Fruit fly (Drosophila melanogaster) whole organism, embryonic: ENCODE results near the gene Polr2I.

ENCODE experiments used
- Atf3 ChIP-seq: fragments of 200-800 bp; sonication (Bioruptor generic); optimal IDR thresholded peaks from 3 replicates; lab custom pipeline; 2016; ENCODE audit warnings: missing biosample characterization, missing genetic modification characterization
- Awh ChIP-seq: fragments of 200-800 bp; sonication (Bioruptor generic); IDR thresholded peaks from 2 replicates; pipeline ENCODE4, ENCODE4 v1.3.6; 2022; ENCODE audit warnings: missing biosample characterization, missing genetic modification characterization
- Blimp-1 ChIP-seq: fragments of 200-800 bp; sonication (Bioruptor generic); optimal IDR thresholded peaks from 3 replicates; lab custom pipeline; 2018; ENCODE audit warnings: missing biosample characterization, missing genetic modification characterization, mild to moderate bottlenecking, moderate library complexity, missing genetic modification reagents
- BtbVII ChIP-seq: fragments of 200-800 bp; sonication (Bioruptor generic); optimal IDR thresholded peaks from 3 replicates; lab custom pipeline; 2017; ENCODE audit warnings: missing biosample characterization, mild to moderate bottlenecking, missing genetic modification characterization
- Bteb2 ChIP-seq: fragments of 200-800 bp; sonication (Bioruptor generic); optimal IDR thresholded peaks from 2 replicates; lab custom pipeline; 2016; ENCODE audit warnings: missing biosample characterization, missing genetic modification characterization
- CG10147 ChIP-seq: fragments of 200-800 bp; sonication (Bioruptor generic); optimal IDR thresholded peaks from 2 replicates; lab custom pipeline; 2019; ENCODE audit warnings: missing biosample characterization, mild to moderate bottlenecking, missing genetic modification characterization, moderate library complexity
- CG10431 ChIP-seq: fragments of 200-800 bp; sonication (Bioruptor generic); optimal IDR thresholded peaks from 3 replicates; lab custom pipeline; 2018; ENCODE audit warnings: missing biosample characterization, mild to moderate bottlenecking, missing genetic modification characterization
- CG15011 ChIP-seq: fragments of 200-800 bp; sonication (Bioruptor generic); optimal IDR thresholded peaks from 3 replicates; lab custom pipeline; 2018; ENCODE audit warnings: missing biosample characterization, mild to moderate bottlenecking, missing genetic modification characterization
- CG16813 ChIP-seq: fragments of 200-800 bp; sonication (Bioruptor generic); IDR thresholded peaks from 3 replicates; pipeline ENCODE4 v1.3.6; 2022; ENCODE audit warnings: missing biosample characterization, missing genetic modification characterization; ENCODE audit not compliant: partially characterized antibody
- CG17912 ChIP-seq: fragments of 200-800 bp; sonication (Bioruptor generic); optimal IDR thresholded peaks from 2 replicates; lab custom pipeline; 2018; ENCODE audit warnings: missing biosample characterization, mild to moderate bottlenecking, missing genetic modification characterization
- CG18619 ChIP-seq: fragments of 200-800 bp; sonication (Bioruptor generic); optimal IDR thresholded peaks from 3 replicates; lab custom pipeline; 2017; ENCODE audit warnings: missing biosample characterization, mild to moderate bottlenecking, missing genetic modification characterization
- CG2202 ChIP-seq: fragments of 200-800 bp; sonication (Bioruptor generic); optimal IDR thresholded peaks from 2 replicates; lab custom pipeline; 2018; ENCODE audit warnings: missing biosample characterization, mild to moderate bottlenecking, missing genetic modification characterization
- CG2889 ChIP-seq: fragments of 200-800 bp; sonication (Bioruptor generic); IDR thresholded peaks from 3 replicates; pipeline ENCODE4 v1.3.6; 2022; ENCODE audit warnings: missing biosample characterization, missing genetic modification characterization
- CG3847 ChIP-seq: fragments of 200-800 bp; sonication (Bioruptor generic); IDR thresholded peaks from 2 replicates; pipeline ENCODE4 v1.3.6; 2022; ENCODE audit warnings: missing biosample characterization, missing genetic modification characterization
- CG4282 ChIP-seq: fragments of 200-800 bp; sonication (Bioruptor generic); optimal IDR thresholded peaks from 2 replicates; lab custom pipeline; 2016; ENCODE audit warnings: missing biosample characterization, missing genetic modification characterization
- CG5180 ChIP-seq: fragments of 200-800 bp; sonication (Bioruptor generic); optimal IDR thresholded peaks from 3 replicates; lab custom pipeline; 2017; ENCODE audit warnings: missing biosample characterization, missing genetic modification characterization, mild to moderate bottlenecking, moderate library complexity, missing genetic modification reagents
- CG6683 ChIP-seq: fragments of 200-800 bp; sonication (Bioruptor generic); optimal IDR thresholded peaks from 2 replicates; lab custom pipeline; 2017; ENCODE audit warnings: missing biosample characterization, mild to moderate bottlenecking, missing genetic modification characterization, missing genetic modification reagents
- CG8478 ChIP-seq: fragments of >200 bp; optimal IDR thresholded peaks from 2 replicates; lab custom pipeline; 2018
- D19B ChIP-seq: fragments of 200-800 bp; sonication (Bioruptor generic); optimal IDR thresholded peaks from 2 replicates; lab custom pipeline; 2017; ENCODE audit warnings: missing biosample characterization, mild to moderate bottlenecking, missing genetic modification characterization
- Dip2 ChIP-seq: fragments of 200-800 bp; sonication (Bioruptor generic); IDR thresholded peaks from 2 replicates; pipeline ENCODE4 v1.3.6; 2022; ENCODE audit warnings: missing biosample characterization, missing genetic modification characterization
- Doc3 ChIP-seq: fragments of 200-800 bp; sonication (Bioruptor generic); IDR thresholded peaks from 3 replicates; pipeline ENCODE4 v1.3.6; 2022; ENCODE audit warnings: missing biosample characterization, missing genetic modification characterization; ENCODE audit not compliant: partially characterized antibody
- Lim3 ChIP-seq: fragments of 200-800 bp; sonication (Bioruptor generic); IDR thresholded peaks from 2 replicates; pipeline ENCODE4 v1.3.6; 2022; ENCODE audit warnings: missing biosample characterization, missing genetic modification characterization
- MBD-R2 ChIP-seq: fragments of 200-800 bp; sonication (Bioruptor generic); IDR thresholded peaks from 2 replicates; pipeline ENCODE4 v1.3.6; 2022; ENCODE audit warnings: missing biosample characterization, missing genetic modification characterization
- NK7.1 ChIP-seq: fragments of 200-800 bp; sonication (Bioruptor generic); optimal IDR thresholded peaks from 3 replicates; lab custom pipeline; 2016; ENCODE audit warnings: missing biosample characterization, missing genetic modification characterization
- Neu2 ChIP-seq: fragments of 200-800 bp; sonication (Bioruptor generic); optimal IDR thresholded peaks from 3 replicates; lab custom pipeline; 2016; ENCODE audit warnings: missing biosample characterization, missing genetic modification characterization, borderline replicate concordance
- Nf-YA ChIP-seq: fragments of 200-800 bp; sonication (Bioruptor generic); IDR thresholded peaks from 2 replicates; pipeline ENCODE4 v1.3.6; 2022; ENCODE audit warnings: missing biosample characterization, missing genetic modification characterization
- Rx ChIP-seq: fragments of 200-800 bp; sonication (Bioruptor generic); IDR thresholded peaks from 2 replicates; pipeline ENCODE4 v1.3.6; 2022; ENCODE audit warnings: missing biosample characterization, missing genetic modification characterization
- Sin3A ChIP-seq: fragments of >200 bp; optimal IDR thresholded peaks from 2 replicates; lab custom pipeline; 2018
- Ssrp ChIP-seq: fragments of 200-800 bp; sonication (Bioruptor generic); optimal IDR thresholded peaks from 2 replicates; lab custom pipeline; 2018; ENCODE audit warnings: missing biosample characterization, mild to moderate bottlenecking, missing genetic modification characterization, moderate library complexity
- Xrp1 ChIP-seq: fragments of 200-800 bp; sonication (Bioruptor generic); IDR thresholded peaks from 2 replicates; pipeline ENCODE4 v1.3.6; 2022; ENCODE audit warnings: missing biosample characterization, missing genetic modification characterization
- cas ChIP-seq: fragments of 200-800 bp; sonication (Bioruptor generic); IDR thresholded peaks from 2 replicates; pipeline ENCODE4 v1.3.6; 2022; ENCODE audit warnings: missing biosample characterization, missing genetic modification characterization
- chn ChIP-seq: fragments of 200-800 bp; sonication (Bioruptor generic); optimal IDR thresholded peaks from 2 replicates; lab custom pipeline; 2016; ENCODE audit warnings: missing biosample characterization, missing genetic modification characterization
- crc ChIP-seq: fragments of 200-800 bp; sonication (Bioruptor generic); optimal IDR thresholded peaks from 2 replicates; lab custom pipeline; 2016; ENCODE audit warnings: missing biosample characterization, missing genetic modification characterization
- dan ChIP-seq: fragments of 200-800 bp; sonication (Bioruptor generic); IDR thresholded peaks from 2 replicates; pipeline ENCODE4 v1.3.6; 2022; ENCODE audit warnings: missing biosample characterization, missing genetic modification characterization
- danr ChIP-seq: fragments of 200-800 bp; sonication (Bioruptor generic); IDR thresholded peaks from 2 replicates; pipeline ENCODE4 v1.3.6; 2022; ENCODE audit warnings: missing biosample characterization, missing genetic modification characterization
- fu2 ChIP-seq: fragments of 200-800 bp; sonication (Bioruptor generic); optimal IDR thresholded peaks from 2 replicates; lab custom pipeline; 2016; ENCODE audit warnings: missing biosample characterization, missing genetic modification characterization
- mam ChIP-seq: fragments of 200-800 bp; sonication (Bioruptor generic); optimal IDR thresholded peaks from 3 replicates; lab custom pipeline; 2016; ENCODE audit warnings: missing biosample characterization, missing genetic modification characterization
- nerfin-1 ChIP-seq: fragments of 200-800 bp; sonication (Bioruptor generic); optimal IDR thresholded peaks from 3 replicates; lab custom pipeline; 2019; ENCODE audit warnings: missing biosample characterization, mild to moderate bottlenecking, missing genetic modification characterization, moderate library complexity
- peb ChIP-seq: fragments of 200-800 bp; sonication (Bioruptor generic); IDR thresholded peaks from 2 replicates; pipeline ENCODE4 v1.3.6; 2022; ENCODE audit warnings: missing biosample characterization, missing genetic modification characterization
- phol ChIP-seq: fragments of 200-800 bp; sonication (Bioruptor generic); optimal IDR thresholded peaks from 3 replicates; lab custom pipeline; 2018; ENCODE audit warnings: missing biosample characterization, mild to moderate bottlenecking, missing genetic modification characterization, moderate library complexity
- pum ChIP-seq: fragments of 200-800 bp; sonication (Bioruptor generic); optimal IDR thresholded peaks from 2 replicates; lab custom pipeline; 2016; ENCODE audit warnings: missing biosample characterization, missing genetic modification characterization
- ro ChIP-seq: fragments of 200-800 bp; sonication (Bioruptor generic); IDR thresholded peaks from 2 replicates; pipeline ENCODE4 v1.3.6; 2022; ENCODE audit warnings: missing biosample characterization, missing genetic modification characterization
- scrt ChIP-seq: fragments of 200-800 bp; sonication (Bioruptor generic); optimal IDR thresholded peaks from 2 replicates; lab custom pipeline; 2018; ENCODE audit warnings: missing biosample characterization, mild to moderate bottlenecking, missing genetic modification characterization, moderate library complexity
- slbo ChIP-seq: fragments of 200-800 bp; sonication (Bioruptor generic); IDR thresholded peaks from 2 replicates; pipeline ENCODE4 v1.3.6; 2022; ENCODE audit warnings: missing biosample characterization, missing genetic modification characterization
- sob ChIP-seq: fragments of 200-800 bp; sonication (Bioruptor generic); IDR thresholded peaks from 2 replicates; pipeline ENCODE4 v1.3.6; 2022; ENCODE audit warnings: missing biosample characterization, missing genetic modification characterization
- tio ChIP-seq: fragments of 200-800 bp; sonication (Bioruptor generic); optimal IDR thresholded peaks from 2 replicates; lab custom pipeline; 2017; ENCODE audit warnings: missing biosample characterization, missing genetic modification characterization, inconsistent platforms
- tll ChIP-seq, 2 experiments: fragments of 200-800 bp in 1 of 2; fragments of >200 bp in 1 of 2; sonication (Bioruptor generic) in 1 of 2; optimal IDR thresholded peaks; 2 replicates each; lab custom pipeline; 2017 to 2019; ENCODE audit warnings: missing biosample characterization in 2 of 2, missing genetic modification characterization in 2 of 2, mild to moderate bottlenecking in 1 of 2, moderate library complexity in 1 of 2
- usp ChIP-seq: fragments of >200 bp; optimal IDR thresholded peaks from 2 replicates; lab custom pipeline; 2017; ENCODE audit warnings: missing biosample characterization, missing genetic modification characterization
- vvl ChIP-seq: fragments of 200-800 bp; sonication (Bioruptor generic); IDR thresholded peaks from 2 replicates; pipeline ENCODE4 v1.3.6; 2022; ENCODE audit warnings: missing biosample characterization, missing genetic modification characterization
- zfh1 ChIP-seq: fragments of 200-800 bp; sonication (Bioruptor generic); IDR thresholded peaks from 3 replicates; pipeline ENCODE4 v1.3.6; 2022; ENCODE audit warnings: missing biosample characterization, missing genetic modification characterization

Gene Polr2I

dm6 chr3R:14288669-14289383 is 20.1 kb upstream of the Polr2I start, which contains the start of gene red (continued):
- TF ChIP-seq Atf3 (GFP tag; lab: Kevin White, UChicago) (no peak), zfh1 (GFP tag; lab: Robert Waterston, UW) (peak; percentile 65), CG16813 (GFP tag; lab: Robert Waterston, UW) (no peak), Nf-YA (GFP tag; lab: Robert Waterston, UW) (no peak), Sin3A (lab: Kevin White, UChicago) (no peak), tll (GFP tag; optimal IDR thresholded peaks at IDR 0.05; lab: Kevin White, UChicago) (no peak), Doc3 (no peak), Blimp-1 (GFP tag; lab: Kevin White, UChicago) (peak; percentile 72), CG2889 (GFP tag; lab: Robert Waterston, UW) (0 out of 3 replicates have a peak, but pooled peaks have one; percentile 32), peb (GFP tag; lab: Robert Waterston, UW) (0 out of 2 replicates have a peak, but pooled peaks have one; percentile 30), dan (no peak), Dip2 (GFP tag; lab: Robert Waterston, UW) (no peak), mam (GFP tag; lab: Kevin White, UChicago) (peak; percentile 63), slbo (GFP tag; lab: Robert Waterston, UW) (peak; percentile 80), D19B (GFP tag; lab: Kevin White, UChicago) (peak; percentile 64), danr (GFP tag; lab: Robert Waterston, UW) (peak; percentile 58; the same call in 1 of the 2 replicates), CG4282 (GFP tag; lab: Kevin White, UChicago) (no peak), usp (GFP tag; lab: Kevin White, UChicago) (no peak), BtbVII (GFP tag; lab: Kevin White, UChicago) (peak; percentile 70), CG3847 (peak; percentile 62), CG8478 (no peak), CG10147 (GFP tag; lab: Kevin White, UChicago) (peak; percentile 52), CG2202 (tag; lab: Kevin White, UChicago) (peak; percentile 9), CG15011 (GFP tag; lab: Kevin White, UChicago) (peak; percentile 64), CG10431 (GFP tag; lab: Kevin White, UChicago) (no peak), Neu2 (GFP tag; lab: Kevin White, UChicago) (no peak), Ssrp (tag; lab: Kevin White, UChicago) (peak; percentile 62), CG18619 (GFP tag; lab: Kevin White, UChicago) (peak; percentile 78), cas (GFP tag; lab: Robert Waterston, UW) (peak; percentile 33; the same call in 1 of the 2 replicates), Rx (GFP tag; lab: Robert Waterston, UW) (0 out of 2 replicates have a peak, but pooled peaks have one; percentile 30), pum (GFP tag; lab: Kevin White, UChicago) (peak; percentile 48), phol (tag; lab: Kevin White, UChicago) (peak; percentile 67), sob (GFP tag; lab: Robert Waterston, UW) (peak; percentile 77), NK7.1 (GFP tag; lab: Kevin White, UChicago) (peak; percentile 49), CG6683 (GFP tag; lab: Kevin White, UChicago) (peak; percentile 45), scrt (peak; percentile 68), CG5180 (peak; percentile 92), tio (GFP tag; lab: Kevin White, UChicago) (peak; percentile 46), crc (GFP tag; lab: Kevin White, UChicago) (peak; percentile 50), vvl (GFP tag; lab: Robert Waterston, UW) (peak; percentile 79), Bteb2 (GFP tag; lab: Kevin White, UChicago) (peak; percentile 51), Lim3 (GFP tag; lab: Robert Waterston, UW) (peak; percentile 39; the same call in 1 of the 2 replicates), fu2 (GFP tag; lab: Kevin White, UChicago) (peak; percentile 59), Awh (GFP tag; lab: Robert Waterston, UW) (peak; percentile 52; the same call in 1 of the 2 replicates), ro (GFP tag; lab: Robert Waterston, UW) (no peak), chn (GFP tag; lab: Kevin White, UChicago) (peak; percentile 30), MBD-R2 (GFP tag; lab: Robert Waterston, UW) (peak; percentile 50; the same call in 1 of the 2 replicates), CG17912 (GFP tag; lab: Kevin White, UChicago) (no peak), Xrp1 (GFP tag; lab: Robert Waterston, UW) (peak; percentile 74), nerfin-1 (tag; lab: Kevin White, UChicago) (peak; percentile 55)
